Worm (Caenorhabditis elegans): ENCODE measurements around the gene npp-27.

The npp-27 gene

DNA sequence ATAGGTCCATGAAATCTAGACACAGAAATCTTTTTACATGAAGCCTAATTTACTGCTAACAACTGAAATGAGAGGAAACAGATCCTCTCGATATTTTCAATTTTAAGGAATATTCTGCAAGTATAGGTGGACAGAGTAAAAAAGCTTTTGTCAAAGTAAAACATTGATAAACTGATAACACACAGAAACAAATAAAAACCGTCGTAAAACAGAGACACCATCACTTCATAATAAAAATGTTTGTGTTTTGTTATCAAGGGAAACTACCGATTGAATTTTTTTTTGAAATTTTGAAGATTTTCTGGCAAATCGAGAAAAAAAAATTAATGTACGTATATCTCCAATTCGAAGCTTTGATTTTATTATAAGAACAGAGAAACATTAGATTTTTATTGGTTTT is 28.9 kb downstream of the npp-27 start:
- TF ChIP-seq unc-62 (GFP tag; optimal IDR thresholded peaks at IDR 0.05), result no peak

DNA sequence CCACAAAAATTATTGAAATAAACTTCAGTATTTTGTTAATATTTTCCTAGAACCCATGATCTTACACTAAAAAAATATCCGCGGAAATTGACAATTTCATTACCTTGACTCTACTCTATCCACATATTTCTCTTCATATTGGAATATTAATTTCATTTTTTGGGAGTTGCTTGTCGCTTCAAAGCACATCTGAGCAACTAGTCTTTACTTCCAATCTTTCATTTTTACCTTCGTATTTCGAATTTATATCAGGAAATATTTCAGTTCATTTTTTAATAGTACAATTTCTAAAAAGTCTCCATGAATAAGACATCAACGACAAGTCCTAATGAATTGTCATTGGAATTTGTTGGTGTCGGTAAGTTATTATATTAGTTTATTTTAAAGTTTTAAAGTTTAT is 31.0 kb downstream of the npp-27 start, which contains the start of gene srt-73:
Gene srt-73, plus strand, starts transcription at position 301 of the 400 bp plus-strand sequence.
- TF ChIP-seq unc-62 (GFP tag; optimal IDR thresholded peaks at IDR 0.05), result no peak

DNA sequence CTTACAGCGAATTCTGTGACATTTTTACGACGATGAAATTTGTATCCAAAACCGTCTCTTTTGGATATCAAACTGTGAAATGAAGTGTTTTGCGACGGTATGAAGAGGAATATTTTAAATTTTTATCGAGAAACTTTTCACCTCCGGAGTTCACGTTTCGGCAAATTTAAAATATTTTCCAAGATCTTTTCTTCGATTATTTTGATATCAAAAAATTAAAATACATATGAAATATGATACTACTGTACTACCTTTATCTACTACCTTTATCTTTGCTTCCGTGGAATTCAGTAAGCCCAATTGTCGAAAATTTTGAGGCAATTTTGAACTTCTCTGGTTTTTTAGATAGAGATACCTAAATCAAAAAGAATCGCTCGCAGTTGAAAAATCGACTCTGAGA is 32.3 kb downstream of the npp-27 start, which contains the start of gene kin-26:
Gene kin-26, minus strand, starts transcription at position 101 of the 400 bp plus-strand sequence.
- no peak for TF ChIP-seq unc-62 (GFP tag; optimal IDR thresholded peaks at IDR 0.05)

DNA sequence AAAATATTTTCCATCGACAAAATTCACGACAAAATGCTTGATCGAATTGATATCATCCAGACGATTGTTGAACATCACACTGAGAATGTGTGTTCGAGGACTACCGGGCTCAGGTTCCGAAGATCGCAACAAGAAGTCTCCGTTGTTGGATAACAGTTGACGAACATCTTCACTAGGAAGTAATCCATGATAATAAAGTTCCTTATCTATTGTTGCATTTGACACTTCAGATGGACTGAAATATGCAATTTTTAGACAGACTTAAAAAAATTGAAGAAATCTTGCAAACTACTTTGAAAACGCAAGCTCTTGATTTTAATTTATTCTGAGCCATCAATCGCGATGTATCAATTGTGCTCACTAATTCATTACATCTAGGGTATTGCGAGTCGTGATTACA is 32.8 kb downstream of the npp-27 start:
- no peak for TF ChIP-seq unc-62 (GFP tag; optimal IDR thresholded peaks at IDR 0.05)

- no peak for TF ChIP-seq unc-62 (GFP tag; optimal IDR thresholded peaks at IDR 0.05)
Observed at ce11 chrIV:7870451-7870850, 39.6 kb downstream of the npp-27 start, which contains the start of gene T06C10.3. T06C10.3 (plus strand) TSS chrIV:7870751.

- TF ChIP-seq unc-62 (GFP tag; optimal IDR thresholded peaks at IDR 0.05), result no peak
Observed at ce11 chrIV:7868607-7869006, 41.4 kb downstream of the npp-27 start, which contains the start of gene flp-10. flp-10 (plus strand) TSS chrIV:7868907.

All from whole organism, dauer.